Worm (Caenorhabditis elegans) whole organism, L2 larva: Measurements from ENCODE around the gene blos-7.

ENCODE experiments used
- C34F6.9 ChIP-seq: fragments of 150-350 bp; optimal IDR thresholded peaks from 2 replicates; lab custom pipeline; 2014; ENCODE audit warnings: missing biosample characterization, missing genetic modification characterization
- F13H6.1 ChIP-seq: sonication (generic microtip); optimal IDR thresholded peaks from 2 replicates; lab custom pipeline; 2016; ENCODE audit warnings: missing genetic modification characterization, missing compliant biosample characterization
- R02D3.7 ChIP-seq: fragments of 150-350 bp; optimal IDR thresholded peaks from 2 replicates; lab custom pipeline; 2014; ENCODE audit warnings: missing biosample characterization, missing genetic modification characterization
- Y55F3AM.14 ChIP-seq: fragments of 200-800 bp; sonication (Bioruptor generic); optimal IDR thresholded peaks from 2 replicates; lab custom pipeline; 2018; ENCODE audit warnings: mild to moderate bottlenecking, missing genetic modification characterization, missing compliant biosample characterization
- ZK546.5 ChIP-seq: sonication (generic microtip); optimal IDR thresholded peaks from 2 replicates; lab custom pipeline; 2017; ENCODE audit warnings: missing biosample characterization, missing genetic modification characterization
- aly-2 ChIP-seq: fragments of 150-350 bp; optimal IDR thresholded peaks from 2 replicates; lab custom pipeline; 2014; ENCODE audit warnings: missing biosample characterization, missing genetic modification characterization
- ama-1 ChIP-seq: fragments of 150-350 bp; optimal IDR thresholded peaks from 2 replicates; lab custom pipeline; 2018; ENCODE audit warnings: inconsistent platforms
- blmp-1 ChIP-seq: sonication (generic microtip); optimal IDR thresholded peaks from 2 replicates; lab custom pipeline; 2017; ENCODE audit warnings: missing genetic modification characterization, mild to moderate bottlenecking, missing compliant biosample characterization, antibody characterized with exemption, moderate library complexity; ENCODE audit not compliant: insufficient read depth
- ceh-16 ChIP-seq: fragments of 150-350 bp; optimal IDR thresholded peaks from 2 replicates; lab custom pipeline; 2014; ENCODE audit warnings: missing biosample characterization, missing genetic modification characterization
- ceh-82 ChIP-seq: fragments of 150-350 bp; optimal IDR thresholded peaks from 2 replicates; lab custom pipeline; 2014; ENCODE audit warnings: missing biosample characterization, missing genetic modification characterization
- crh-2 ChIP-seq: sonication (generic microtip); optimal IDR thresholded peaks from 2 replicates; lab custom pipeline; 2017; ENCODE audit warnings: missing biosample characterization, missing genetic modification characterization
- egl-27 ChIP-seq: sonication (generic microtip); optimal IDR thresholded peaks from 3 replicates; lab custom pipeline; 2017; ENCODE audit warnings: missing biosample characterization, missing genetic modification reagents, missing genetic modification characterization
- elt-1 ChIP-seq: fragments of 150-350 bp; optimal IDR thresholded peaks from 2 replicates; lab custom pipeline; 2014; ENCODE audit warnings: missing biosample characterization, missing genetic modification characterization
- fos-1 ChIP-seq: fragments of 150-350 bp; optimal IDR thresholded peaks from 2 replicates; lab custom pipeline; 2014; ENCODE audit warnings: missing biosample characterization, missing genetic modification characterization
- gmeb-1 ChIP-seq: fragments of 150-350 bp; optimal IDR thresholded peaks from 2 replicates; lab custom pipeline; 2014; ENCODE audit warnings: missing biosample characterization, missing genetic modification characterization
- lin-39 ChIP-seq: fragments of 150-350 bp; optimal IDR thresholded peaks from 2 replicates; lab custom pipeline; 2014; ENCODE audit warnings: missing biosample characterization, missing genetic modification reagents, missing genetic modification characterization
- lsy-2 ChIP-seq, 2 experiments: fragments of 150-350 bp in 1 of 2; sonication (generic microtip) in 1 of 2; optimal IDR thresholded peaks; 2 replicates each; lab custom pipeline; 2014 to 2017; ENCODE audit warnings: missing biosample characterization in 2 of 2, missing genetic modification characterization in 2 of 2
- mab-5 ChIP-seq: fragments of 150-350 bp; optimal IDR thresholded peaks from 2 replicates; lab custom pipeline; 2014; ENCODE audit warnings: missing biosample characterization, missing genetic modification characterization
- mbf-1 ChIP-seq: sonication (generic microtip); optimal IDR thresholded peaks from 2 replicates; lab custom pipeline; 2017; ENCODE audit warnings: missing biosample characterization, missing genetic modification characterization
- mdl-1 ChIP-seq, 2 experiments: fragments of 150-350 bp in 1 of 2; sonication (generic microtip) in 1 of 2; optimal IDR thresholded peaks; 2 replicates each; lab custom pipeline; 2017; ENCODE audit warnings: missing biosample characterization in 2 of 2, missing genetic modification characterization in 2 of 2
- nhr-10 ChIP-seq: sonication (generic microtip); optimal IDR thresholded peaks from 2 replicates; lab custom pipeline; 2017; ENCODE audit warnings: missing biosample characterization, missing genetic modification characterization
- nhr-12 ChIP-seq: fragments of 150-350 bp; optimal IDR thresholded peaks from 2 replicates; lab custom pipeline; 2014; ENCODE audit warnings: missing biosample characterization, missing genetic modification characterization
- nhr-21 ChIP-seq: fragments of 150-350 bp; optimal IDR thresholded peaks from 2 replicates; lab custom pipeline; 2014; ENCODE audit warnings: missing biosample characterization, missing genetic modification characterization
- nhr-23 ChIP-seq: fragments of 150-350 bp; optimal IDR thresholded peaks from 2 replicates; lab custom pipeline; 2014; ENCODE audit warnings: missing biosample characterization, missing genetic modification reagents, missing genetic modification characterization
- nhr-237 ChIP-seq: fragments of 150-350 bp; optimal IDR thresholded peaks from 2 replicates; lab custom pipeline; 2014; ENCODE audit warnings: missing biosample characterization, missing genetic modification characterization
- nhr-25 ChIP-seq: fragments of 150-350 bp; sonication (generic microtip); optimal IDR thresholded peaks from 3 replicates; lab custom pipeline; 2014; ENCODE audit warnings: missing biosample characterization, missing genetic modification characterization
- nhr-6 ChIP-seq: fragments of 150-350 bp; optimal IDR thresholded peaks from 2 replicates; lab custom pipeline; 2014; ENCODE audit warnings: missing biosample characterization, missing genetic modification characterization
- nhr-77 ChIP-seq: fragments of 150-350 bp; optimal IDR thresholded peaks from 2 replicates; lab custom pipeline; 2014; ENCODE audit warnings: missing biosample characterization, missing genetic modification characterization
- peb-1 ChIP-seq: fragments of 150-350 bp; optimal IDR thresholded peaks from 2 replicates; lab custom pipeline; 2014; ENCODE audit warnings: missing biosample characterization, missing genetic modification characterization
- sem-4 ChIP-seq: fragments of 150-350 bp; optimal IDR thresholded peaks from 2 replicates; lab custom pipeline; 2014; ENCODE audit warnings: missing biosample characterization, missing genetic modification reagents, missing genetic modification characterization
- skn-1 ChIP-seq: sonication (generic microtip); optimal IDR thresholded peaks from 2 replicates; lab custom pipeline; 2017; ENCODE audit warnings: missing biosample characterization, missing genetic modification characterization
- sma-9 ChIP-seq, 2 experiments: fragments of 150-350 bp in 1 of 2; sonication (generic microtip) in 1 of 2; optimal IDR thresholded peaks; 2 replicates each; lab custom pipeline; 2014 to 2016; ENCODE audit warnings: missing genetic modification characterization in 2 of 2, mild to moderate bottlenecking in 1 of 2, missing biosample characterization in 1 of 2, missing compliant biosample characterization in 1 of 2, missing genetic modification reagents in 1 of 2, moderate library complexity in 1 of 2
- snpc-4 ChIP-seq: fragments of 150-350 bp; optimal IDR thresholded peaks from 2 replicates; lab custom pipeline; 2014; ENCODE audit warnings: missing biosample characterization, missing genetic modification characterization
- unc-39 ChIP-seq: fragments of 150-350 bp; optimal IDR thresholded peaks from 2 replicates; lab custom pipeline; 2014; ENCODE audit warnings: missing biosample characterization, missing genetic modification characterization
- unc-55 ChIP-seq: fragments of 150-350 bp; sonication (generic microtip); optimal IDR thresholded peaks from 3 replicates; lab custom pipeline; 2014; ENCODE audit warnings: missing biosample characterization, missing genetic modification reagents, missing genetic modification characterization
- zag-1 ChIP-seq: fragments of 150-350 bp; optimal IDR thresholded peaks from 2 replicates; lab custom pipeline; 2014; ENCODE audit warnings: missing biosample characterization, missing genetic modification characterization
- ztf-1 ChIP-seq: fragments of 200-800 bp; sonication (Bioruptor generic); conservative IDR thresholded peaks from 2 replicates; pipeline ENCODE4 v1.3.6; 2022; ENCODE audit warnings: missing genetic modification characterization, missing compliant biosample characterization
- ztf-11 ChIP-seq: sonication (generic microtip); optimal IDR thresholded peaks from 2 replicates; lab custom pipeline; 2017; ENCODE audit warnings: missing biosample characterization, missing genetic modification characterization
- ztf-4 ChIP-seq: fragments of 150-350 bp; optimal IDR thresholded peaks from 2 replicates; lab custom pipeline; 2014; ENCODE audit warnings: missing biosample characterization, missing genetic modification characterization

The blos-7 gene

DNA sequence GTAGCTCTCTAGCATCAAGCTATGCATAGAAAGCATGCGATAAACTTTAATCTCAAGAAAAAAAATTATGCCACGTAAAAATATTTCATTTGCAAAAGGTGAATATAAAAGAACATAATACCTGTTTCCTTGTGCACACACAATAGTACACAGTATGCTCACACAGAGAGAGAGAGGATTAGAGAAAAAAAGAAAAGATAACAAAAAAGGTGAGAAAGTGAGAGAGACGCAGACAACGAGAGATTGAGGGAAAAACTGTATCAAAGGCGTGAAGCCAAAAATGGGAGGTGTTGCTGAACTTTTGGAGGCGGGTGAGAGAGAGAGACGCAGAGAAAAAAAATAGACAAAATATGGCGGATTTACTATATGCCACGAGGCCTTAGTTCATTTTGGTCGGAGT, 34.4 kb downstream of the blos-7 start:
- TF ChIP-seq nhr-6 (tag; lab: Kevin White, UChicago), result no peak
- TF ChIP-seq ztf-1, result no peak
- peak; percentile 47 for TF ChIP-seq gmeb-1 (tag; lab: Kevin White, UChicago)
- peak; percentile 64 for TF ChIP-seq F13H6.1 (tag; lab: Kevin White, UChicago)
- peak; percentile 56 for TF ChIP-seq crh-2 (tag; lab: Kevin White, UChicago)
- TF ChIP-seq sma-9 (GFP tag; optimal IDR thresholded peaks at IDR 0.05; lab: Kevin White, UChicago), result peak; percentile 29
- no peak for TF ChIP-seq sma-9 (tag; optimal IDR thresholded peaks at IDR 0.05; lab: Kevin White, UChicago)
- peak; percentile 37 for TF ChIP-seq fos-1
- TF ChIP-seq, all 48 proteins: peak for 5

- TF ChIP-seq ceh-16 (tag; lab: Kevin White, UChicago) (no peak), ztf-4 (tag; lab: Kevin White, UChicago) (no peak), skn-1 (no peak), snpc-4 (no peak), nhr-12 (no peak), mdl-1 (tag; optimal IDR thresholded peaks at IDR 0.05; lab: Kevin White, UChicago) (no peak), nhr-237 (no peak), R02D3.7 (tag; lab: Kevin White, UChicago) (no peak), sem-4 (tag; lab: Kevin White, UChicago) (no peak), nhr-25 (tag; lab: Kevin White, UChicago) (no peak), nhr-77 (tag; lab: Kevin White, UChicago) (no peak), lin-39 (no peak), ztf-1 (no peak), aly-2 (tag; lab: Kevin White, UChicago) (no peak), ama-1 (lab: Kevin White, UChicago) (no peak), nhr-6 (tag; lab: Kevin White, UChicago) (no peak), ZK546.5 (tag; lab: Kevin White, UChicago) (no peak), F13H6.1 (tag; lab: Kevin White, UChicago) (no peak), zag-1 (tag; lab: Kevin White, UChicago) (no peak), egl-27 (tag; lab: Kevin White, UChicago) (no peak)
These were observed 35.2 kb downstream of the blos-7 start, which contains the start of gene nstp-6 for ce11 chrIV:3547500-3547899. TSS of gene nstp-6 (minus strand) at chrIV:3547600.

DNA sequence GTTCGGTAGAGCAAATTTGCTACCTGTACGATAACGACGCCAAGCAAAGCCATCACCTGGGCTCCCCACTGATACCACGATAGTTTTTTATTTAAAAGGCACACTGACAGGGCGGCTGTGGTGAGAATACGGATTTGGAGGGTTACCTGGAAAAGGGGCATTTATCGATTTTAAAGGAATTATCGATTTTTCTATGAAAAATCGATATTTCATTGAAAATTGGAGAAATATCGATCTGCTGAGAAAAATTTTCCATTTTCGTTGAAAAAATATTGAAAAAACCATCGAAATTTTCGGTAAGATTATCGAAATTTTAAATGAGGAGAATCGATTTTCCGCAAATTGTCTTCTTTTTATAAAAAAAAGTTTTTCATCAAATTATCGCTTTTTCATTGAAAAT, 37.6 kb downstream of the blos-7 start:
- TF ChIP-seq nhr-23 (tag; lab: Kevin White, UChicago) (no peak), lin-39 (no peak), ZK546.5 (tag; lab: Kevin White, UChicago) (no peak), skn-1 (no peak), nhr-237 (no peak), nhr-6 (tag; lab: Kevin White, UChicago) (no peak), nhr-12 (no peak), gmeb-1 (tag; lab: Kevin White, UChicago) (no peak), nhr-21 (tag; lab: Kevin White, UChicago) (no peak), mdl-1 (tag; optimal IDR thresholded peaks at IDR 0.05; lab: Kevin White, UChicago) (no peak), ztf-1 (no peak), F13H6.1 (tag; lab: Kevin White, UChicago) (no peak), elt-1 (tag; lab: Kevin White, UChicago) (no peak), blmp-1 (tag; lab: Kevin White, UChicago) (no peak), snpc-4 (no peak), sma-9 (GFP tag; optimal IDR thresholded peaks at IDR 0.05; lab: Kevin White, UChicago) (no peak), sma-9 (tag; optimal IDR thresholded peaks at IDR 0.05; lab: Kevin White, UChicago) (no peak)
- TF ChIP-seq, all 48 proteins: peak for 0

ce11 chrIV:3539872-3540271, 42.8 kb downstream of the blos-7 start, which contains the start of gene B0212.3:
TSS of gene B0212.3 (plus strand) at chrIV:3540172.
- TF ChIP-seq nhr-25 (tag; lab: Kevin White, UChicago), result no peak
- TF ChIP-seq sem-4 (tag; lab: Kevin White, UChicago), result no peak
- TF ChIP-seq nhr-10 (tag; lab: Kevin White, UChicago), result no peak
- no peak for TF ChIP-seq Y55F3AM.14 (GFP tag; lab: Kevin White, UChicago)
- TF ChIP-seq mbf-1 (tag; lab: Kevin White, UChicago), result no peak
- TF ChIP-seq mab-5, result no peak
- no peak for TF ChIP-seq ztf-1
- no peak for TF ChIP-seq ceh-82 (tag; lab: Kevin White, UChicago)

DNA sequence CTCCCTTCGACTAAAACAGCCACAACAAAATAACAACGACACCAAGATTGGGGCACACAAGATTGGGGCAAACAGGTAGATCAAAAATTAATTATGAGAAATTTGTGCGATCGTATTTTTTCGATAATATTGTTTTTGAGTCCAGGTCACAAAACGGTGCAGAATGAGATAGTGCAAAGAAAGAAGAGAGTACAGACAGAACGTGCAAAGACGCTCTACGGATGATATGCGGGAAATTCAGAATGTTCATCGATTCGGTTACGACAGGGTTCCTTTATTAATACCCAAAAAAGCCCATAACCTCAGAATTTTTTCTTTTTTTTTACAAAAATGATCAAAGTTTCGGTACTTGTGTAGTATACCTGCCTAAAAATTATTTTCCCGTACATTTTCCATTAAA, 43.5 kb downstream of the blos-7 start:
- TF ChIP-seq peb-1 (tag; lab: Kevin White, UChicago), result no peak
- TF ChIP-seq lin-39, result no peak
- TF ChIP-seq nhr-10 (tag; lab: Kevin White, UChicago), result no peak
- peak; percentile 5 for TF ChIP-seq C34F6.9 (tag; lab: Kevin White, UChicago)
- TF ChIP-seq elt-1 (tag; lab: Kevin White, UChicago), result no peak
- no peak for TF ChIP-seq R02D3.7 (tag; lab: Kevin White, UChicago)
- no peak for TF ChIP-seq fos-1
- TF ChIP-seq lsy-2 (tag; optimal IDR thresholded peaks at IDR 0.05; lab: Kevin White, UChicago), result peak in 1 of 2 experiments; percentile 27
- TF ChIP-seq crh-2 (tag; lab: Kevin White, UChicago), result no peak
- peak; percentile 49 for TF ChIP-seq unc-55
- TF ChIP-seq skn-1, result no peak
- no peak for TF ChIP-seq nhr-6 (tag; lab: Kevin White, UChicago)
- no peak for TF ChIP-seq ztf-4 (tag; lab: Kevin White, UChicago)
- no peak for TF ChIP-seq unc-39 (tag; lab: Kevin White, UChicago)
- TF ChIP-seq ztf-11 (tag; lab: Kevin White, UChicago), result no peak
- no peak for TF ChIP-seq ceh-16 (tag; lab: Kevin White, UChicago)
- TF ChIP-seq mbf-1 (tag; lab: Kevin White, UChicago), result no peak
- TF ChIP-seq zag-1 (tag; lab: Kevin White, UChicago), result no peak
